Fruit fly (Drosophila melanogaster) whole organism, prepupa: ENCODE results near the gene Obp28a.

ENCODE experiments used
- Blimp-1 ChIP-seq: fragments of 200-800 bp; sonication (Bioruptor generic); optimal IDR thresholded peaks from 3 replicates; lab custom pipeline; 2017; ENCODE audit warnings: missing biosample characterization, missing genetic modification characterization, mild to moderate bottlenecking, moderate library complexity, missing genetic modification reagents
- CG10631 ChIP-seq: fragments of 200-800 bp; sonication (Bioruptor generic); optimal IDR thresholded peaks from 2 replicates; lab custom pipeline; 2016; ENCODE audit warnings: missing biosample characterization, missing genetic modification characterization
- CG10669 ChIP-seq: fragments of 200-800 bp; sonication (Bioruptor generic); optimal IDR thresholded peaks from 3 replicates; lab custom pipeline; 2018; ENCODE audit warnings: missing biosample characterization, mild to moderate bottlenecking, missing genetic modification characterization, moderate library complexity
- CG11294 ChIP-seq: fragments of 200-800 bp; sonication (Bioruptor generic); IDR thresholded peaks from 2 replicates; pipeline ENCODE4 v1.3.6; 2022; ENCODE audit warnings: missing biosample characterization, missing genetic modification characterization
- CG11762 ChIP-seq: fragments of 200-800 bp; sonication (Bioruptor generic); optimal IDR thresholded peaks from 3 replicates; lab custom pipeline; 2016; ENCODE audit warnings: missing biosample characterization, missing genetic modification characterization; ENCODE audit not compliant: insufficient read depth
- CG11902 ChIP-seq: fragments of 200-800 bp; sonication (Bioruptor generic); optimal IDR thresholded peaks from 3 replicates; lab custom pipeline; 2016; ENCODE audit warnings: missing biosample characterization, missing genetic modification characterization
- CG15336 ChIP-seq: fragments of 200-800 bp; sonication (Bioruptor generic); IDR thresholded peaks from 2 replicates; pipeline ENCODE4 v1.3.6; 2022; ENCODE audit warnings: missing biosample characterization, missing genetic modification characterization
- CG1621 ChIP-seq: fragments of 200-800 bp; sonication (Bioruptor generic); optimal IDR thresholded peaks from 3 replicates; lab custom pipeline; 2018; ENCODE audit warnings: missing biosample characterization, mild to moderate bottlenecking, missing genetic modification characterization
- CG16779 ChIP-seq: fragments of 200-800 bp; sonication (Bioruptor generic); optimal IDR thresholded peaks from 3 replicates; lab custom pipeline; 2017; ENCODE audit warnings: missing biosample characterization, mild to moderate bottlenecking, missing genetic modification characterization
- CG3032 ChIP-seq: fragments of 200-800 bp; optimal IDR thresholded peaks from 2 replicates; lab custom pipeline; 2019; ENCODE audit warnings: missing biosample characterization, mild to moderate bottlenecking, missing genetic modification characterization, moderate library complexity
- CG32006 ChIP-seq: fragments of 200-800 bp; sonication (Bioruptor generic); optimal IDR thresholded peaks from 3 replicates; lab custom pipeline; 2017; ENCODE audit warnings: missing biosample characterization, mild to moderate bottlenecking, missing genetic modification characterization
- CG4318 ChIP-seq: fragments of 200-800 bp; sonication (Bioruptor generic); optimal IDR thresholded peaks from 3 replicates; lab custom pipeline; 2017; ENCODE audit warnings: missing biosample characterization, mild to moderate bottlenecking, missing genetic modification characterization
- CG6163 ChIP-seq: fragments of 200-800 bp; sonication (Bioruptor generic); IDR thresholded peaks from 3 replicates; pipeline ENCODE4 v1.3.6; 2022; ENCODE audit warnings: missing biosample characterization, missing genetic modification characterization
- CG6276 ChIP-seq: fragments of 200-800 bp; sonication (Bioruptor generic); optimal IDR thresholded peaks from 2 replicates; lab custom pipeline; 2017; ENCODE audit warnings: missing biosample characterization, mild to moderate bottlenecking, missing genetic modification characterization
- CG6792 ChIP-seq: fragments of 200-800 bp; sonication (Bioruptor generic); optimal IDR thresholded peaks from 3 replicates; lab custom pipeline; 2016; ENCODE audit warnings: missing biosample characterization, missing genetic modification characterization
- CG6808 ChIP-seq: fragments of 200-800 bp; sonication (Bioruptor generic); optimal IDR thresholded peaks from 3 replicates; lab custom pipeline; 2017; ENCODE audit warnings: missing biosample characterization, missing genetic modification characterization, mild to moderate bottlenecking, moderate library complexity, missing genetic modification reagents
- CG6854 ChIP-seq: fragments of 200-800 bp; sonication (Bioruptor generic); optimal IDR thresholded peaks from 2 replicates; lab custom pipeline; 2017; ENCODE audit warnings: missing biosample characterization, mild to moderate bottlenecking, missing genetic modification characterization
- CG7368 ChIP-seq: fragments of 200-800 bp; sonication (Bioruptor generic); optimal IDR thresholded peaks from 3 replicates; lab custom pipeline; 2016; ENCODE audit warnings: missing biosample characterization, missing genetic modification characterization
- CG8119 ChIP-seq: fragments of 200-800 bp; sonication (Bioruptor generic); IDR thresholded peaks from 3 replicates; pipeline ENCODE4 v1.3.6; 2022; ENCODE audit warnings: missing biosample characterization, missing genetic modification characterization
- CG8319 ChIP-seq: fragments of 200-800 bp; sonication (Bioruptor generic); optimal IDR thresholded peaks from 3 replicates; lab custom pipeline; 2016; ENCODE audit warnings: missing biosample characterization, missing genetic modification characterization
- CG9139 ChIP-seq: fragments of 200-800 bp; sonication (Bioruptor generic); optimal IDR thresholded peaks from 3 replicates; lab custom pipeline; 2017; ENCODE audit warnings: missing biosample characterization, mild to moderate bottlenecking, missing genetic modification characterization
- Eip75B ChIP-seq: fragments of 200-800 bp; sonication (Bioruptor generic); optimal IDR thresholded peaks from 3 replicates; lab custom pipeline; 2016; ENCODE audit warnings: missing biosample characterization, missing genetic modification characterization
- Eip93F ChIP-seq: fragments of 200-800 bp; sonication (Bioruptor generic); optimal IDR thresholded peaks from 2 replicates; lab custom pipeline; 2016; ENCODE audit warnings: missing biosample characterization, mild to moderate bottlenecking, missing genetic modification characterization
- Ets21C ChIP-seq: fragments of 200-800 bp; sonication (Bioruptor generic); optimal IDR thresholded peaks from 3 replicates; lab custom pipeline; 2016; ENCODE audit warnings: missing biosample characterization, missing genetic modification characterization
- Ets96B ChIP-seq: fragments of 200-800 bp; optimal IDR thresholded peaks from 2 replicates; lab custom pipeline; 2019; ENCODE audit warnings: missing biosample characterization, mild to moderate bottlenecking, missing genetic modification characterization, moderate library complexity
- Gug ChIP-seq: fragments of 200-800 bp; sonication (Bioruptor generic); IDR thresholded peaks from 2 replicates; pipeline ENCODE4 v1.3.6; 2022; ENCODE audit warnings: missing biosample characterization, missing genetic modification characterization
- Hr38 ChIP-seq: sonication (Bioruptor generic); optimal IDR thresholded peaks from 2 replicates; lab custom pipeline; 2016; ENCODE audit warnings: missing biosample characterization, missing genetic modification characterization
- Hr39 ChIP-seq: fragments of 200-800 bp; sonication (Bioruptor generic); optimal IDR thresholded peaks from 2 replicates; lab custom pipeline; 2016; ENCODE audit warnings: missing biosample characterization, missing genetic modification characterization
- Hr4 ChIP-seq: fragments of 200-800 bp; sonication (Bioruptor generic); optimal IDR thresholded peaks from 3 replicates; lab custom pipeline; 2016; ENCODE audit warnings: missing biosample characterization, missing genetic modification characterization
- Lpt ChIP-seq: fragments of 200-800 bp; sonication (Bioruptor generic); optimal IDR thresholded peaks from 3 replicates; lab custom pipeline; 2016; ENCODE audit warnings: missing biosample characterization, missing genetic modification characterization
- Met ChIP-seq: fragments of 200-800 bp; sonication (Bioruptor generic); optimal IDR thresholded peaks from 3 replicates; lab custom pipeline; 2016; ENCODE audit warnings: missing biosample characterization, missing genetic modification characterization
- OdsH ChIP-seq: fragments of 200-800 bp; sonication (Bioruptor generic); optimal IDR thresholded peaks from 3 replicates; lab custom pipeline; 2016; ENCODE audit warnings: missing biosample characterization, missing genetic modification characterization
- Smox ChIP-seq: fragments of 200-800 bp; sonication (Bioruptor generic); optimal IDR thresholded peaks from 3 replicates; lab custom pipeline; 2016; ENCODE audit warnings: missing biosample characterization, missing genetic modification characterization
- Sox102F ChIP-seq: fragments of 200-800 bp; sonication (Bioruptor generic); optimal IDR thresholded peaks from 2 replicates; lab custom pipeline; 2016; ENCODE audit warnings: missing biosample characterization, mild to moderate bottlenecking, missing genetic modification characterization
- Sox14 ChIP-seq: fragments of 200-800 bp; sonication (Bioruptor generic); optimal IDR thresholded peaks from 3 replicates; lab custom pipeline; 2016; ENCODE audit warnings: missing biosample characterization, missing genetic modification characterization
- Sox15 ChIP-seq: fragments of 200-800 bp; sonication (Bioruptor generic); optimal IDR thresholded peaks from 3 replicates; lab custom pipeline; 2016; ENCODE audit warnings: missing biosample characterization, missing genetic modification characterization
- achi ChIP-seq: fragments of 200-800 bp; sonication (Bioruptor generic); optimal IDR thresholded peaks from 3 replicates; lab custom pipeline; 2016; ENCODE audit warnings: missing biosample characterization, missing genetic modification characterization
- acj6 ChIP-seq: fragments of 200-800 bp; sonication (Bioruptor generic); optimal IDR thresholded peaks from 3 replicates; lab custom pipeline; 2016; ENCODE audit warnings: missing biosample characterization, missing genetic modification characterization
- cyc ChIP-seq: fragments of 200-800 bp; sonication (Bioruptor generic); optimal IDR thresholded peaks from 3 replicates; lab custom pipeline; 2016; ENCODE audit warnings: missing biosample characterization, missing genetic modification characterization
- dac ChIP-seq: fragments of 200-800 bp; sonication (Bioruptor generic); optimal IDR thresholded peaks from 2 replicates; lab custom pipeline; 2017; ENCODE audit warnings: missing biosample characterization, mild to moderate bottlenecking, missing genetic modification characterization
- eg ChIP-seq: fragments of 200-800 bp; sonication (Bioruptor generic); IDR thresholded peaks from 3 replicates; pipeline ENCODE4 v1.3.6; 2022; ENCODE audit warnings: missing biosample characterization, missing genetic modification characterization
- esn ChIP-seq: fragments of 200-800 bp; sonication (Bioruptor generic); optimal IDR thresholded peaks from 2 replicates; lab custom pipeline; 2016; ENCODE audit warnings: missing biosample characterization, mild to moderate bottlenecking, missing genetic modification characterization, moderate library complexity
- fd59A ChIP-seq: fragments of 200-800 bp; sonication (Bioruptor generic); optimal IDR thresholded peaks from 2 replicates; lab custom pipeline; 2017; ENCODE audit warnings: missing biosample characterization, mild to moderate bottlenecking, missing genetic modification characterization, missing genetic modification reagents
- fd85E ChIP-seq: fragments of 200-800 bp; sonication (Bioruptor generic); optimal IDR thresholded peaks from 3 replicates; lab custom pipeline; 2016; ENCODE audit warnings: missing biosample characterization, missing genetic modification characterization
- fkh ChIP-seq: fragments of 200-800 bp; sonication (Bioruptor generic); optimal IDR thresholded peaks from 3 replicates; lab custom pipeline; 2017; ENCODE audit warnings: missing biosample characterization, mild to moderate bottlenecking, missing genetic modification characterization, moderate library complexity
- lz ChIP-seq: fragments of 200-800 bp; sonication (Bioruptor generic); optimal IDR thresholded peaks from 3 replicates; lab custom pipeline; 2016; ENCODE audit warnings: missing biosample characterization, missing genetic modification characterization
- salr ChIP-seq, 2 experiments: fragments of 200-800 bp; sonication (Bioruptor generic); optimal IDR thresholded peaks; 3 replicates each; lab custom pipeline; 2016 to 2018; ENCODE audit warnings: missing biosample characterization in 2 of 2, missing genetic modification characterization in 2 of 2, mild to moderate bottlenecking in 1 of 2
- ss ChIP-seq, 2 experiments: fragments of 200-800 bp; sonication (Bioruptor generic); optimal IDR thresholded peaks; 2 replicates in 1 of 2; 3 replicates in 1 of 2; lab custom pipeline; 2017 to 2018; ENCODE audit warnings: mild to moderate bottlenecking in 2 of 2, missing biosample characterization in 2 of 2, missing genetic modification characterization in 2 of 2, moderate library complexity in 1 of 2
- svp ChIP-seq: fragments of 200-800 bp; sonication (Bioruptor generic); peaks from one replicate; lab custom pipeline; 2016; ENCODE audit warnings: missing biosample characterization, missing genetic modification characterization
- topi ChIP-seq: fragments of 200-800 bp; sonication (Bioruptor generic); optimal IDR thresholded peaks from 3 replicates; lab custom pipeline; 2016; ENCODE audit warnings: missing biosample characterization, missing genetic modification characterization
- vri ChIP-seq: fragments of 200-800 bp; sonication (Bioruptor generic); optimal IDR thresholded peaks from 3 replicates; lab custom pipeline; 2016; ENCODE audit warnings: missing biosample characterization, mild to moderate bottlenecking, missing genetic modification characterization

Obp28a gene

dm6 chr2L:7532644-7533324, 35.6 kb upstream of the Obp28a start:
- TF ChIP-seq CG6792 (GFP tag; lab: Kevin White, UChicago) (peak; percentile 5), CG1621 (tag; lab: Kevin White, UChicago) (peak; percentile 37), CG11762 (no peak), CG6276 (GFP tag; lab: Kevin White, UChicago) (peak; percentile 45), Eip93F (GFP tag; lab: Kevin White, UChicago) (no peak), Hr39 (GFP tag; lab: Kevin White, UChicago) (no peak), Sox102F (GFP tag; lab: Kevin White, UChicago) (no peak), CG6163 (GFP tag; lab: Robert Waterston, UW) (peak; percentile 42; the same call in 1 of the 3 replicates), CG7368 (GFP tag; lab: Kevin White, UChicago) (no peak), CG11294 (no peak), cyc (peak; percentile 24), Ets96B (tag; lab: Kevin White, UChicago) (peak; percentile 56), Smox (GFP tag; lab: Kevin White, UChicago) (no peak), vri (GFP tag; lab: Kevin White, UChicago) (no peak), CG4318 (peak; percentile 31), Sox15 (GFP tag; lab: Kevin White, UChicago) (no peak), CG15336 (GFP tag; lab: Robert Waterston, UW) (peak; percentile 39), ss (GFP tag; optimal IDR thresholded peaks at IDR 0.05; lab: Kevin White, UChicago) (peak in 1 of 2 experiments; percentile 15), Hr38 (GFP tag; lab: Kevin White, UChicago) (no peak), Sox14 (GFP tag; lab: Kevin White, UChicago) (peak; percentile 62), Lpt (GFP tag; lab: Kevin White, UChicago) (peak; percentile 27), lz (no peak), Gug (peak; percentile 50; the same call in 1 of the 2 replicates), CG10669 (peak; percentile 30), achi (GFP tag; lab: Kevin White, UChicago) (peak; percentile 65), salr (GFP tag; optimal IDR thresholded peaks at IDR 0.05; lab: Kevin White, UChicago) (peak in 1 of 2 experiments; percentile 34), CG9139 (no peak), fkh (GFP tag; lab: Kevin White, UChicago) (no peak), OdsH (GFP tag; lab: Kevin White, UChicago) (peak; percentile 41), CG6854 (GFP tag; lab: Kevin White, UChicago) (no peak), Met (GFP tag; lab: Kevin White, UChicago) (no peak), eg (GFP tag; lab: Robert Waterston, UW) (peak; percentile 47; the same call in 1 of the 3 replicates), Hr4 (GFP tag; lab: Kevin White, UChicago) (peak; percentile 66), svp (GFP tag; lab: Kevin White, UChicago) (no peak), topi (peak; percentile 42), dac (GFP tag; lab: Kevin White, UChicago) (no peak), CG8119 (GFP tag; lab: Robert Waterston, UW) (peak; percentile 49; the same call in 2 of the 3 replicates), Eip75B (GFP tag; lab: Kevin White, UChicago) (peak; percentile 36), fd85E (GFP tag; lab: Kevin White, UChicago) (no peak), fd59A (GFP tag; lab: Kevin White, UChicago) (peak; percentile 16), CG10631 (GFP tag; lab: Kevin White, UChicago) (peak; percentile 69), esn (peak; percentile 24), CG16779 (tag; lab: Kevin White, UChicago) (no peak), CG8319 (no peak), Blimp-1 (GFP tag; lab: Kevin White, UChicago) (no peak), acj6 (GFP tag; lab: Kevin White, UChicago) (peak; percentile 17), CG3032 (tag; lab: Kevin White, UChicago) (peak; percentile 42), CG11902 (no peak), CG32006 (GFP tag; lab: Kevin White, UChicago) (peak; percentile 75), Ets21C (GFP tag; lab: Kevin White, UChicago) (no peak), CG6808 (GFP tag; lab: Kevin White, UChicago) (no peak)
